Fruit fly (Drosophila melanogaster) whole organism, embryonic: ENCODE results near the gene CG2120.

Source experiments
- ATbp ChIP-seq: fragments of 200-800 bp; sonication (Bioruptor generic); optimal IDR thresholded peaks from 2 replicates; lab custom pipeline; 2017; ENCODE audit warnings: missing biosample characterization, mild to moderate bottlenecking, missing genetic modification characterization, missing genetic modification reagents
- Asciz ChIP-seq: fragments of 200-800 bp; sonication (Bioruptor generic); optimal IDR thresholded peaks from 2 replicates; lab custom pipeline; 2017; ENCODE audit warnings: missing biosample characterization, mild to moderate bottlenecking, missing genetic modification characterization, missing genetic modification reagents
- Awh ChIP-seq: fragments of 200-800 bp; sonication (Bioruptor generic); IDR thresholded peaks from 2 replicates; pipeline ENCODE4, ENCODE4 v1.3.6; 2022; ENCODE audit warnings: missing biosample characterization, missing genetic modification characterization
- Bgb ChIP-seq: fragments of 200-800 bp; sonication (Bioruptor generic); IDR thresholded peaks from 2 replicates; pipeline ENCODE4 v1.3.6; 2022; ENCODE audit warnings: missing biosample characterization, missing genetic modification characterization; ENCODE audit not compliant: partially characterized antibody
- CG10565 ChIP-seq: fragments of 200-800 bp; sonication (Bioruptor generic); optimal IDR thresholded peaks from 3 replicates; lab custom pipeline; 2016; ENCODE audit warnings: missing biosample characterization, mild to moderate bottlenecking, missing genetic modification characterization
- CG11085 ChIP-seq: fragments of 200-800 bp; sonication (Bioruptor generic); IDR thresholded peaks from 2 replicates; pipeline ENCODE4 v1.3.6; 2022; ENCODE audit warnings: missing biosample characterization, missing genetic modification characterization
- CG11723 ChIP-seq: fragments of 200-800 bp; sonication (Bioruptor generic); optimal IDR thresholded peaks from 2 replicates; lab custom pipeline; 2017; ENCODE audit warnings: missing biosample characterization, mild to moderate bottlenecking, missing genetic modification characterization
- CG12071 ChIP-seq: fragments of 200-800 bp; sonication (Bioruptor generic); optimal IDR thresholded peaks from 3 replicates; lab custom pipeline; 2018; ENCODE audit warnings: missing biosample characterization, mild to moderate bottlenecking, missing genetic modification characterization
- CG12219 ChIP-seq: fragments of 200-800 bp; sonication (Bioruptor generic); optimal IDR thresholded peaks from 3 replicates; lab custom pipeline; 2018; ENCODE audit warnings: missing biosample characterization, mild to moderate bottlenecking, missing genetic modification characterization
- CG1602 ChIP-seq: fragments of 200-800 bp; sonication (Bioruptor generic); optimal IDR thresholded peaks from 3 replicates; lab custom pipeline; 2016; ENCODE audit warnings: missing biosample characterization, missing genetic modification characterization
- CG17328 ChIP-seq: fragments of 200-800 bp; sonication (Bioruptor generic); IDR thresholded peaks from 2 replicates; pipeline ENCODE4 v1.3.6; 2022; ENCODE audit warnings: missing biosample characterization, missing genetic modification characterization
- CG17359 ChIP-seq: fragments of 200-800 bp; sonication (Bioruptor generic); optimal IDR thresholded peaks from 3 replicates; lab custom pipeline; 2018; ENCODE audit warnings: missing biosample characterization, mild to moderate bottlenecking, missing genetic modification characterization, moderate library complexity
- CG2678 ChIP-seq: fragments of 200-800 bp; sonication (Bioruptor generic); optimal IDR thresholded peaks from 3 replicates; lab custom pipeline; 2019; ENCODE audit warnings: missing biosample characterization, mild to moderate bottlenecking, missing genetic modification characterization, moderate library complexity
- CG3163 ChIP-seq: fragments of 200-800 bp; sonication (Bioruptor generic); optimal IDR thresholded peaks from 3 replicates; lab custom pipeline; 2016; ENCODE audit warnings: missing biosample characterization, missing genetic modification characterization
- CG43689 ChIP-seq: fragments of 200-800 bp; sonication (Bioruptor generic); IDR thresholded peaks from 2 replicates; pipeline ENCODE4 v1.3.6; 2022; ENCODE audit warnings: missing biosample characterization, missing genetic modification characterization
- CG4617 ChIP-seq: fragments of 200-800 bp; sonication (Bioruptor generic); optimal IDR thresholded peaks from 3 replicates; lab custom pipeline; 2016; ENCODE audit warnings: missing biosample characterization, missing genetic modification characterization, borderline replicate concordance
- CG4820 ChIP-seq: fragments of 200-800 bp; sonication (Bioruptor generic); optimal IDR thresholded peaks from 3 replicates; lab custom pipeline; 2016; ENCODE audit warnings: missing biosample characterization, missing genetic modification characterization
- CG5180 ChIP-seq: fragments of 200-800 bp; sonication (Bioruptor generic); optimal IDR thresholded peaks from 3 replicates; lab custom pipeline; 2017; ENCODE audit warnings: missing biosample characterization, missing genetic modification characterization, mild to moderate bottlenecking, moderate library complexity, missing genetic modification reagents
- CG7271 ChIP-seq: fragments of 200-800 bp; sonication (Bioruptor generic); optimal IDR thresholded peaks from 2 replicates; lab custom pipeline; 2018; ENCODE audit warnings: missing biosample characterization, mild to moderate bottlenecking, missing genetic modification characterization, moderate library complexity
- Dip3 ChIP-seq: fragments of 200-800 bp; sonication (Bioruptor generic); optimal IDR thresholded peaks from 3 replicates; lab custom pipeline; 2016; ENCODE audit warnings: missing biosample characterization, missing genetic modification characterization
- Fer1 ChIP-seq: fragments of 200-800 bp; sonication (Bioruptor generic); optimal IDR thresholded peaks from 2 replicates; lab custom pipeline; 2017; ENCODE audit warnings: missing biosample characterization, mild to moderate bottlenecking, missing genetic modification characterization
- HHEX ChIP-seq: fragments of 200-800 bp; sonication (Bioruptor generic); optimal IDR thresholded peaks from 3 replicates; lab custom pipeline; 2017; ENCODE audit warnings: missing biosample characterization, mild to moderate bottlenecking, missing genetic modification characterization, missing genetic modification reagents
- HLH54F ChIP-seq: fragments of 200-800 bp; sonication (Bioruptor generic); optimal IDR thresholded peaks from 3 replicates; lab custom pipeline; 2016; ENCODE audit warnings: missing biosample characterization, missing genetic modification characterization
- Lhr ChIP-seq: fragments of 200-800 bp; sonication (Bioruptor generic); optimal IDR thresholded peaks from 3 replicates; lab custom pipeline; 2017; ENCODE audit warnings: mild to moderate bottlenecking, missing biosample characterization, missing genetic modification reagents, missing genetic modification characterization
- Med ChIP-seq: fragments of 200-800 bp; sonication (Bioruptor generic); peaks from one replicate; lab custom pipeline; 2016; ENCODE audit warnings: missing biosample characterization, missing genetic modification characterization, mild to moderate bottlenecking, inconsistent platforms, moderate library complexity
- Scr ChIP-seq: fragments of 200-800 bp; sonication (Bioruptor generic); IDR thresholded peaks from 2 replicates; pipeline ENCODE4 v1.3.6; 2022; ENCODE audit warnings: missing biosample characterization, missing genetic modification characterization; ENCODE audit not compliant: partially characterized antibody
- Sox100B ChIP-seq: fragments of 200-800 bp; sonication (Bioruptor generic); optimal IDR thresholded peaks from 3 replicates; lab custom pipeline; 2018; ENCODE audit warnings: missing biosample characterization, mild to moderate bottlenecking, missing genetic modification characterization
- Sox102F ChIP-seq: fragments of 200-800 bp; sonication (Bioruptor generic); optimal IDR thresholded peaks from 2 replicates; lab custom pipeline; 2018; ENCODE audit warnings: missing biosample characterization, mild to moderate bottlenecking, missing genetic modification characterization, moderate library complexity
- al ChIP-seq: fragments of 200-800 bp; sonication (Bioruptor generic); IDR thresholded peaks from 2 replicates; pipeline ENCODE4 v1.3.6; 2022; ENCODE audit warnings: missing biosample characterization, missing genetic modification characterization
- chinmo ChIP-seq: fragments of 200-800 bp; sonication (Bioruptor generic); IDR thresholded peaks from 4 replicates; pipeline ENCODE4 v1.3.6; 2022; ENCODE audit warnings: missing biosample characterization, missing genetic modification characterization; ENCODE audit not compliant: partially characterized antibody
- ci ChIP-seq: fragments of 200-800 bp; sonication (Bioruptor generic); IDR thresholded peaks from 3 replicates; pipeline ENCODE4 v1.3.6; 2022; ENCODE audit warnings: missing biosample characterization, missing genetic modification characterization
- corto ChIP-seq: fragments of 200-800 bp; sonication (Bioruptor generic); optimal IDR thresholded peaks from 2 replicates; lab custom pipeline; 2016; ENCODE audit warnings: missing biosample characterization, mild to moderate bottlenecking, missing genetic modification characterization, moderate library complexity
- dmrt99B ChIP-seq: fragments of 200-800 bp; sonication (Bioruptor generic); optimal IDR thresholded peaks from 2 replicates; lab custom pipeline; 2018; ENCODE audit warnings: missing biosample characterization, mild to moderate bottlenecking, missing genetic modification characterization, moderate library complexity
- dpn ChIP-seq, 2 experiments: fragments of 200-800 bp; sonication (Bioruptor generic); optimal IDR thresholded peaks; 3 replicates each; lab custom pipeline; 2016; ENCODE audit warnings: missing biosample characterization in 2 of 2, missing genetic modification characterization in 2 of 2
- ftz-f1 ChIP-seq: fragments of 200-800 bp; sonication (Bioruptor generic); optimal IDR thresholded peaks from 2 replicates; lab custom pipeline; 2016; ENCODE audit warnings: missing biosample characterization, missing genetic modification characterization
- insv ChIP-seq, 2 experiments: fragments of 200-800 bp; sonication (Bioruptor generic); optimal IDR thresholded peaks; 3 replicates each; lab custom pipeline; 2016 to 2018; ENCODE audit warnings: missing biosample characterization in 2 of 2, missing genetic modification characterization in 2 of 2
- jumu ChIP-seq: fragments of 200-800 bp; sonication (Bioruptor generic); optimal IDR thresholded peaks from 3 replicates; lab custom pipeline; 2016; ENCODE audit warnings: missing biosample characterization, missing genetic modification characterization
- knrl ChIP-seq: fragments of 200-800 bp; sonication (Bioruptor generic); IDR thresholded peaks from 3 replicates; pipeline ENCODE4 v1.3.6; 2022; ENCODE audit warnings: missing biosample characterization, missing genetic modification characterization; ENCODE audit not compliant: partially characterized antibody
- lola ChIP-seq, 3 experiments: fragments of >200 bp in 2 of 3; fragments of 200-800 bp in 1 of 3; sonication (Bioruptor generic) in 1 of 3; optimal IDR thresholded peaks; 2 replicates each; lab custom pipeline; 2017 to 2019; ENCODE audit warnings: missing biosample characterization in 3 of 3, missing genetic modification characterization in 3 of 3, mild to moderate bottlenecking in 1 of 3, moderate library complexity in 1 of 3
- psq ChIP-seq: fragments of 200-800 bp; sonication (Bioruptor generic); optimal IDR thresholded peaks from 2 replicates; lab custom pipeline; 2017; ENCODE audit warnings: missing biosample characterization, missing genetic modification characterization
- sens ChIP-seq: fragments of 200-800 bp; sonication (Bioruptor generic); peaks from one replicate; lab custom pipeline; 2016; ENCODE audit warnings: missing biosample characterization, missing genetic modification characterization
- shn ChIP-seq: fragments of 200-800 bp; sonication (Bioruptor generic); optimal IDR thresholded peaks from 3 replicates; lab custom pipeline; 2016; ENCODE audit warnings: missing biosample characterization, missing genetic modification characterization
- tll ChIP-seq, 2 experiments: fragments of 200-800 bp in 1 of 2; fragments of >200 bp in 1 of 2; sonication (Bioruptor generic) in 1 of 2; optimal IDR thresholded peaks; 2 replicates each; lab custom pipeline; 2017 to 2019; ENCODE audit warnings: missing biosample characterization in 2 of 2, missing genetic modification characterization in 2 of 2, mild to moderate bottlenecking in 1 of 2, moderate library complexity in 1 of 2
- vvl ChIP-seq: fragments of 200-800 bp; sonication (Bioruptor generic); IDR thresholded peaks from 2 replicates; pipeline ENCODE4 v1.3.6; 2022; ENCODE audit warnings: missing biosample characterization, missing genetic modification characterization
- wek ChIP-seq: fragments of 200-800 bp; sonication (Bioruptor generic); optimal IDR thresholded peaks from 3 replicates; lab custom pipeline; 2018; ENCODE audit warnings: missing biosample characterization, mild to moderate bottlenecking, missing genetic modification characterization, moderate library complexity
- zfh1 ChIP-seq: fragments of 200-800 bp; sonication (Bioruptor generic); IDR thresholded peaks from 3 replicates; pipeline ENCODE4 v1.3.6; 2022; ENCODE audit warnings: missing biosample characterization, missing genetic modification characterization

The CG2120 gene

dm6 chrX:8126149-8126548 lies 9.5 kb upstream of the CG2120 start (continued):
- TF ChIP-seq Bgb (GFP tag; lab: Robert Waterston, UW): no peak
- no peak for TF ChIP-seq insv (GFP tag; optimal IDR thresholded peaks at IDR 0.05; lab: Kevin White, UChicago)
- TF ChIP-seq Fer1 (GFP tag; lab: Kevin White, UChicago): no peak
- TF ChIP-seq CG12071 (GFP tag; lab: Kevin White, UChicago): peak; percentile 20

DNA sequence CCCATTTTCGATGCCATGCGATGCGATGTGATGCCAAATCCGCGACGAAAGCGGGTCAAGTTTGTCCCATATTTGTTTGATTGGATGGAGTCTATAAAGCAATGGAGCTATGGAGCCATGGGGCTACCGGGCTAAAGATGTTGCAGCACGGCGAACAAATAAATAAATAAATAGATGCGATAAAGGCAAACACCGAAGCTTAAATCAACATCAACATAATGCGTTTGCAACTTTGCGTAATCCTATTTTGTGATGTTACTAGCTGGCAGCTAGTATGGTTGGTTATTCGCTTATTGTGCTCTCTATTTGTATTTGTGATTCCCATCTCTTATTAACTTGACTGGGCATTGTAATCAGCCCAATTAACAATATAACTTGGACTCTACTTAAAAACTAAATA lies 7.5 kb upstream of the CG2120 start:
- TF ChIP-seq Sox100B: peak; percentile 25
- peak; percentile 16 for TF ChIP-seq CG2678 (tag; lab: Kevin White, UChicago)
- TF ChIP-seq Awh: peak; percentile 62; the same call in 1 of the 2 replicates
- TF ChIP-seq lola (GFP tag; optimal IDR thresholded peaks at IDR 0.05; lab: Kevin White, UChicago): no peak
- no peak for TF ChIP-seq CG1602 (GFP tag; lab: Kevin White, UChicago)
- TF ChIP-seq CG4617 (GFP tag; lab: Kevin White, UChicago): no peak
- no peak for TF ChIP-seq Dip3 (GFP tag; lab: Kevin White, UChicago)
- no peak for TF ChIP-seq al
- no peak for TF ChIP-seq chinmo (GFP tag; lab: Robert Waterston, UW)
- TF ChIP-seq jumu (GFP tag; lab: Kevin White, UChicago): no peak
- no peak for TF ChIP-seq CG43689 (GFP tag; lab: Robert Waterston, UW)
- peak; percentile 59 for TF ChIP-seq Asciz (GFP tag; lab: Kevin White, UChicago)
- peak; percentile 39 for TF ChIP-seq ATbp (GFP tag; lab: Kevin White, UChicago)
- TF ChIP-seq Scr (GFP tag; lab: Robert Waterston, UW): no peak
- TF ChIP-seq Sox102F (GFP tag; lab: Kevin White, UChicago): peak; percentile 20
- no peak for TF ChIP-seq tll (GFP tag; optimal IDR thresholded peaks at IDR 0.05; lab: Kevin White, UChicago)
- peak; percentile 42 for TF ChIP-seq dmrt99B (tag; lab: Kevin White, UChicago)
- peak; percentile 52 for TF ChIP-seq CG5180 (GFP tag; lab: Kevin White, UChicago)
- TF ChIP-seq CG17328: no peak
- peak; percentile 42; the same call in 1 of the 3 replicates for TF ChIP-seq ci (GFP tag; lab: Robert Waterston, UW)
- peak; percentile 5 for TF ChIP-seq CG17359 (tag; lab: Kevin White, UChicago)
- no peak for TF ChIP-seq CG11723 (GFP tag; lab: Kevin White, UChicago)
- no peak for TF ChIP-seq HLH54F
- no peak for TF ChIP-seq dpn (GFP tag; optimal IDR thresholded peaks at IDR 0.05; lab: Kevin White, UChicago)
- peak; percentile 38 for TF ChIP-seq wek (GFP tag; lab: Kevin White, UChicago)
- no peak for TF ChIP-seq CG12219 (GFP tag; lab: Kevin White, UChicago)
- TF ChIP-seq Med (GFP tag; lab: Kevin White, UChicago): peak; percentile 15
- TF ChIP-seq, all 482 proteins: peak for 12

dm6 chrX:8129204-8129997 lies 6.2 kb upstream of the CG2120 start, which contains the start of gene CG2116:
CG2116 (plus strand) TSS chrX:8129812.
- TF ChIP-seq CG7271: no peak
- no peak for TF ChIP-seq Lhr
- no peak for TF ChIP-seq CG3163
- no peak for TF ChIP-seq CG11085 (GFP tag; lab: Robert Waterston, UW)
- no peak for TF ChIP-seq CG10565 (GFP tag; lab: Kevin White, UChicago)
- TF ChIP-seq knrl (GFP tag; lab: Robert Waterston, UW): peak; percentile 79
- no peak for TF ChIP-seq ftz-f1 (GFP tag; lab: Kevin White, UChicago)
- TF ChIP-seq vvl (GFP tag; lab: Robert Waterston, UW): peak; percentile 72
- peak; percentile 81 for TF ChIP-seq Bgb (GFP tag; lab: Robert Waterston, UW)
- no peak for TF ChIP-seq HHEX (GFP tag; lab: Kevin White, UChicago)
- TF ChIP-seq shn (GFP tag; lab: Kevin White, UChicago): no peak
- peak; percentile 53 for TF ChIP-seq sens (GFP tag; lab: Kevin White, UChicago)
- no peak for TF ChIP-seq corto (GFP tag; lab: Kevin White, UChicago)
- TF ChIP-seq CG4820 (GFP tag; lab: Kevin White, UChicago): no peak
- no peak for TF ChIP-seq psq (GFP tag; lab: Kevin White, UChicago)
- TF ChIP-seq zfh1 (GFP tag; lab: Robert Waterston, UW): no peak
